Fruit fly (Drosophila melanogaster) whole organism, larva: ENCODE data around the gene CG34433.

Experiments
- noc ChIP-seq: fragments of 200-800 bp; sonication (Bioruptor generic); optimal IDR thresholded peaks from 3 replicates; lab custom pipeline; 2019; ENCODE audit warnings: missing biosample characterization, mild to moderate bottlenecking, missing genetic modification characterization, moderate library complexity

Gene CG34433

DNA sequence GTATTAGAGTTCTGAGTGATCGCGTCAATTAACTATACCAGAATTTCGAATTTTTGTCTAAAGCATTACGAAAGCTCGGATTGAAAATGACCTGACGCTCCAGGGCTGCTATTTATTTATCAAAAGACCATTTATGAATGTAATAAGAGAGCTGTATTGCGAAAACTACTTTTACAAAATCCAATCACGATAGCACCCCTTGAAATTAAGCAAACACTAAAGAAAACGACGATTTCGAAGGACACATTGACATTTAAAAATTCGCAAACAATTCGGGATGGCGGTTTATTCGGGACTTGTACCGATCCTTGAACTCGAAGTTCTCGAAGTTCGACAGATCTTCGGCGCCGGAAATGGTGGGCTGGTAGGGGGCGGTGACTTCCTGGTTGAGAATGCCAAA, 45.6 kb downstream of the CG34433 start, which contains the start of gene CG12069:
CG12069 (minus strand) TSS at position 101 of the 400 bp plus-strand sequence.
- TF ChIP-seq noc: no peak

dm6 chr3R:30697038-30697437, 47.3 kb downstream of the CG34433 start, which contains the start of gene Pka-C2:
Pka-C2 (minus strand) TSS chr3R:30697138.
- no peak for TF ChIP-seq noc

- no peak for TF ChIP-seq noc
Measured at dm6 chr3R:30699165-30699564, 49.4 kb downstream of the CG34433 start.
